Worm (Caenorhabditis elegans) whole organism, L3 larva: ENCODE data around the gene K10C2.14.

Source experiments
- ceh-82 ChIP-seq: fragments of 150-350 bp; optimal IDR thresholded peaks from 2 replicates; lab custom pipeline; 2014; ENCODE audit warnings: missing biosample characterization, missing genetic modification characterization
- elt-2 ChIP-seq: sonication (generic microtip); optimal IDR thresholded peaks from 2 replicates; lab custom pipeline; 2016; ENCODE audit warnings: missing genetic modification reagents, mild to moderate bottlenecking, missing genetic modification characterization, missing compliant biosample characterization
- lin-15B ChIP-seq: fragments of 150-350 bp; optimal IDR thresholded peaks from 2 replicates; lab custom pipeline; 2014; ENCODE audit warnings: missing biosample characterization, missing genetic modification characterization
- nhr-12 ChIP-seq: fragments of 150-350 bp; optimal IDR thresholded peaks from 2 replicates; lab custom pipeline; 2014; ENCODE audit warnings: missing biosample characterization, missing genetic modification characterization
- nhr-237 ChIP-seq: fragments of 150-350 bp; optimal IDR thresholded peaks from 2 replicates; lab custom pipeline; 2014; ENCODE audit warnings: missing biosample characterization, missing genetic modification characterization

ce11 chrX:6412575-6412974 is 27.8 kb downstream of the K10C2.14 start, which contains the start of gene T22E5.1:
- TF ChIP-seq lin-15B = no peak
- TF ChIP-seq nhr-12 = no peak
- no peak for TF ChIP-seq elt-2 (tag; lab: Kevin White, UChicago)
- no peak for TF ChIP-seq ceh-82 (tag; lab: Kevin White, UChicago)
- no peak for TF ChIP-seq nhr-237
